Fruit fly (Drosophila melanogaster): ENCODE measurements around the gene CG5276.

Gene CG5276

dm6 chr3R:11454210-11454904, 22.8 kb downstream of the CG5276 start (continued):
- peak; percentile 70 for TF ChIP-seq CG3847 (GFP tag; IDR thresholded peaks at IDR 0.05)
- no peak for TF ChIP-seq Nf-YB (GFP tag; optimal IDR thresholded peaks at IDR 0.05)
- no peak for TF ChIP-seq mirr (GFP tag; optimal IDR thresholded peaks at IDR 0.05)
- TF ChIP-seq disco-r (GFP tag; optimal IDR thresholded peaks at IDR 0.05), result no peak
- no peak for TF ChIP-seq Dref (GFP tag; IDR thresholded peaks at IDR 0.05)
- peak; percentile 5 for TF ChIP-seq pb (GFP tag; optimal IDR thresholded peaks at IDR 0.05)
- TF ChIP-seq CG7963 (GFP tag; IDR thresholded peaks at IDR 0.05; ENCODE audit: partially characterized antibody), result no peak
- TF ChIP-seq crol (GFP tag; IDR thresholded peaks at IDR 0.05), result no peak
- TF ChIP-seq Abd-B (GFP tag; optimal IDR thresholded peaks at IDR 0.05), result peak; percentile 78
- no peak for TF ChIP-seq gcm (GFP tag; optimal IDR thresholded peaks at IDR 0.05)
- TF ChIP-seq HmgZ (tag; optimal IDR thresholded peaks at IDR 0.05), result peak; percentile 51
- peak; percentile 53 for TF ChIP-seq Hsf (GFP tag; optimal IDR thresholded peaks at IDR 0.05)
- TF ChIP-seq CG6254 (GFP tag; optimal IDR thresholded peaks at IDR 0.05), result no peak
- peak; percentile 83 for TF ChIP-seq Rfx (GFP tag; IDR thresholded peaks at IDR 0.05)
- TF ChIP-seq fd96Cb (tag; optimal IDR thresholded peaks at IDR 0.05), result peak; percentile 42
- peak; percentile 48; the same call in 1 of the 3 replicates for TF ChIP-seq Aef1 (GFP tag; IDR thresholded peaks at IDR 0.05)
- TF ChIP-seq cwo (GFP tag; optimal IDR thresholded peaks at IDR 0.05), result peak; percentile 56
- TF ChIP-seq C15 (GFP tag; IDR thresholded peaks at IDR 0.05), result 0 out of 3 replicates have a peak, but pooled peaks have one; percentile 31
- no peak; the same call in none of the 2 replicates for TF ChIP-seq ttk (GFP tag; IDR thresholded peaks at IDR 0.05)
- TF ChIP-seq CG18764 (GFP tag; optimal IDR thresholded peaks at IDR 0.05), result peak; percentile 18
- TF ChIP-seq CG4404 (GFP tag; IDR thresholded peaks at IDR 0.05), result peak; percentile 46
- no peak for TF ChIP-seq Six4 (GFP tag; optimal IDR thresholded peaks at IDR 0.05)
- no peak for TF ChIP-seq CG8290 (GFP tag; optimal IDR thresholded peaks at IDR 0.05)
- TF ChIP-seq CG8290 (tag; optimal IDR thresholded peaks at IDR 0.05), result no peak
- peak; percentile 26 for TF ChIP-seq CG9609 (GFP tag; optimal IDR thresholded peaks at IDR 0.05)
- TF ChIP-seq sr (GFP tag; IDR thresholded peaks at IDR 0.05), result no peak
- TF ChIP-seq Hr51 (GFP tag; optimal IDR thresholded peaks at IDR 0.05), result peak; percentile 58 to 75
- peak; percentile 15 for TF ChIP-seq shn (GFP tag; optimal IDR thresholded peaks at IDR 0.05)
- no peak for TF ChIP-seq her (GFP tag; optimal IDR thresholded peaks at IDR 0.05)
- TF ChIP-seq mam (GFP tag; optimal IDR thresholded peaks at IDR 0.05), result peak; percentile 74
- TF ChIP-seq Gug (GFP tag; IDR thresholded peaks at IDR 0.05), result peak; percentile 53; the same call in 2 of the 4 replicates
- no peak for TF ChIP-seq CG4707 (GFP tag; optimal IDR thresholded peaks at IDR 0.05)
- TF ChIP-seq Nf-YA (GFP tag; IDR thresholded peaks at IDR 0.05), result no peak
- TF ChIP-seq Xbp1 (GFP tag; optimal IDR thresholded peaks at IDR 0.05), result peak; percentile 49
- TF ChIP-seq CG12744 (GFP tag; optimal IDR thresholded peaks at IDR 0.05), result peak; percentile 33
- TF ChIP-seq zf30C (GFP tag; optimal IDR thresholded peaks at IDR 0.05), result no peak
- TF ChIP-seq Stat92E (GFP tag; optimal IDR thresholded peaks at IDR 0.05), result no peak
- TF ChIP-seq CG11093 (GFP tag; IDR thresholded peaks at IDR 0.05), result no peak
- no peak for TF ChIP-seq twi (tag; optimal IDR thresholded peaks at IDR 0.05)
- peak; percentile 18 for TF ChIP-seq lbe (GFP tag; optimal IDR thresholded peaks at IDR 0.05)
- no peak for TF ChIP-seq dm (GFP tag; optimal IDR thresholded peaks at IDR 0.05)
- TF ChIP-seq NK7.1 (GFP tag; optimal IDR thresholded peaks at IDR 0.05), result peak; percentile 3
- TF ChIP-seq CG4282 (GFP tag; optimal IDR thresholded peaks at IDR 0.05), result no peak
- no peak for TF ChIP-seq az2 (GFP tag; optimal IDR thresholded peaks at IDR 0.05)
- no peak for TF ChIP-seq CG3065 (GFP tag; optimal IDR thresholded peaks at IDR 0.05)
- TF ChIP-seq Meics (GFP tag; optimal IDR thresholded peaks at IDR 0.05), result peak; percentile 74
- TF ChIP-seq CG6765 (GFP tag; optimal IDR thresholded peaks at IDR 0.05), result peak; percentile 33
- no peak for TF ChIP-seq CG2199 (GFP tag; IDR thresholded peaks at IDR 0.05)
- TF ChIP-seq BEAF-32 (GFP tag; optimal IDR thresholded peaks at IDR 0.05), result no peak
- TF ChIP-seq CG10654 (GFP tag; optimal IDR thresholded peaks at IDR 0.05), result no peak
- no peak for TF ChIP-seq CG10321 (GFP tag; IDR thresholded peaks at IDR 0.05)

Measured in whole organism, embryonic.